Worm (Caenorhabditis elegans): ENCODE data around the gene C04G6.4.

C04G6.4 gene

ce11 chrII:5092362-5093281 is 9.4 kb upstream of the C04G6.4 start, which contains the start of gene C04G6.2 (continued):
- TF ChIP-seq mdl-1 (tag; optimal IDR thresholded peaks at IDR 0.05), result peak; percentile 18 to 67
- TF ChIP-seq dpl-1 (GFP tag; optimal IDR thresholded peaks at IDR 0.05), result peak; percentile 7
- TF ChIP-seq dmd-8 (GFP tag; IDR thresholded peaks at IDR 0.05), result no peak
- no peak for TF ChIP-seq vab-7 (GFP tag; IDR thresholded peaks at IDR 0.05)
- peak; percentile 36 for TF ChIP-seq mxl-3 (GFP tag; optimal IDR thresholded peaks at IDR 0.05)
- TF ChIP-seq nhr-237 (tag; optimal IDR thresholded peaks at IDR 0.05), result no peak
- peak; percentile 71 for TF ChIP-seq mes-2 (tag; optimal IDR thresholded peaks at IDR 0.05; ENCODE audit: poor library complexity, severe bottlenecking)

ce11 chrII:5091640-5092243 is 8.5 kb upstream of the C04G6.4 start, which contains the start of gene pld-1:
TSS of gene pld-1 (minus strand) at chrII:5091690.
- TF ChIP-seq ceh-44 (GFP tag; IDR thresholded peaks at IDR 0.05), result no peak
- no peak for TF ChIP-seq egl-43 (GFP tag; IDR thresholded peaks at IDR 0.05)
- TF ChIP-seq ztf-11 (tag; optimal IDR thresholded peaks at IDR 0.05), result no peak
- TF ChIP-seq snpc-1.2 (GFP tag; IDR thresholded peaks at IDR 0.05), result no peak
- TF ChIP-seq tra-1 (GFP tag; IDR thresholded peaks at IDR 0.05), result no peak
- TF ChIP-seq aha-1 (tag), result no peak
- TF ChIP-seq spr-1 (tag; optimal IDR thresholded peaks at IDR 0.05), result no peak
- TF ChIP-seq R02D3.7 (tag; optimal IDR thresholded peaks at IDR 0.05), result no peak
- no peak for TF ChIP-seq mdt-29 (GFP tag; IDR thresholded peaks at IDR 0.05)
- no peak for TF ChIP-seq madf-5 (GFP tag; IDR thresholded peaks at IDR 0.05)
- TF ChIP-seq Y105C5A.15 (GFP tag; IDR thresholded peaks at IDR 0.05), result no peak
- no peak for TF ChIP-seq T20F7.1 (GFP tag; optimal IDR thresholded peaks at IDR 0.05)
- TF ChIP-seq Y48G9A.11 (GFP tag; IDR thresholded peaks at IDR 0.05), result 0 out of 2 replicates have a peak, but pooled peaks have one; percentile 39
- TF ChIP-seq attf-4 (tag; optimal IDR thresholded peaks at IDR 0.05), result no peak
- no peak for TF ChIP-seq lin-29 (GFP tag; IDR thresholded peaks at IDR 0.05)
- no peak for TF ChIP-seq ceh-32 (tag; optimal IDR thresholded peaks at IDR 0.05; ENCODE audit: poor library complexity)
- peak; percentile 53 for TF ChIP-seq F49E8.2 (tag; optimal IDR thresholded peaks at IDR 0.05; ENCODE audit: borderline replicate concordance)
- TF ChIP-seq F44E2.7 (GFP tag; IDR thresholded peaks at IDR 0.05), result no peak
- peak; percentile 26 for TF ChIP-seq unc-130 (GFP tag; optimal IDR thresholded peaks at IDR 0.05)
- TF ChIP-seq mep-1 (tag; optimal IDR thresholded peaks at IDR 0.05), result no peak
- no peak for TF ChIP-seq unc-39 (tag; optimal IDR thresholded peaks at IDR 0.05)

ce11 chrII:5086143-5086542 is 2.9 kb upstream of the C04G6.4 start:
- TF ChIP-seq egl-43 (GFP tag; IDR thresholded peaks at IDR 0.05) (no peak), nhr-28 (tag; optimal IDR thresholded peaks at IDR 0.05) (peak; percentile 15), pqm-1 (tag; optimal IDR thresholded peaks at IDR 0.05) (peak; percentile 19), daf-16 (GFP tag; optimal IDR thresholded peaks at IDR 0.05) (no peak), daf-16 (tag; optimal IDR thresholded peaks at IDR 0.05) (peak; percentile 39), ces-1 (GFP tag; optimal IDR thresholded peaks at IDR 0.05) (no peak), dmd-9 (GFP tag; IDR thresholded peaks at IDR 0.05) (no peak), aha-1 (tag) (peak; percentile 64), set-16 (GFP tag; IDR thresholded peaks at IDR 0.05) (no peak), nhr-76 (tag; optimal IDR thresholded peaks at IDR 0.05) (no peak), F44E2.7 (GFP tag; IDR thresholded peaks at IDR 0.05) (no peak), nhr-42 (GFP tag; IDR thresholded peaks at IDR 0.05) (no peak), mes-2 (tag; optimal IDR thresholded peaks at IDR 0.05; ENCODE audit: poor library complexity, severe bottlenecking) (peak; percentile 25), dve-1 (tag; optimal IDR thresholded peaks at IDR 0.05; ENCODE audit: insufficient read depth) (peak; percentile 33), mdt-29 (GFP tag; IDR thresholded peaks at IDR 0.05) (no peak), Y75B8A.6 (GFP tag; IDR thresholded peaks at IDR 0.05) (no peak)
